Worm (Caenorhabditis elegans): ENCODE data around the gene unc-30.

- no peak for TF ChIP-seq tbx-2 (tag; optimal IDR thresholded peaks at IDR 0.05)
- no peak for TF ChIP-seq Y22D7AL.16 (tag; optimal IDR thresholded peaks at IDR 0.05)
- TF ChIP-seq ceh-19 (GFP tag; optimal IDR thresholded peaks at IDR 0.05), result no peak
- TF ChIP-seq K02D7.2 (tag; optimal IDR thresholded peaks at IDR 0.05), result no peak
- TF ChIP-seq che-1 (tag; optimal IDR thresholded peaks at IDR 0.05), result no peak
- no peak for TF ChIP-seq pqm-1 (tag; optimal IDR thresholded peaks at IDR 0.05)
- TF ChIP-seq pha-4 (tag; optimal IDR thresholded peaks at IDR 0.05), result no peak
- TF ChIP-seq zip-5 (tag; optimal IDR thresholded peaks at IDR 0.05), result no peak
- no peak for TF ChIP-seq C08G9.2 (tag; optimal IDR thresholded peaks at IDR 0.05)
Measured at ce11 chrIV:13121396-13121795, 2.6 kb downstream of the unc-30 start.

All from whole organism, late embryonic.